Worm (Caenorhabditis elegans) whole organism, young adult: Measurements from ENCODE around the gene elt-6.

Experiments used
- cebp-1 ChIP-seq, 2 experiments: fragments of 200-800 bp in 1 of 2; sonication (Bioruptor generic) in 1 of 2; sonication (generic microtip) in 1 of 2; IDR thresholded peaks in 1 of 2; optimal IDR thresholded peaks in 1 of 2; 2 replicates each; pipeline versions ENCODE4 v1.3.6 to Lab custom; 2017 to 2022; ENCODE audit warnings: missing compliant biosample characterization in 2 of 2, missing genetic modification characterization in 2 of 2, mild to moderate bottlenecking in 1 of 2, missing genetic modification reagents in 1 of 2, moderate library complexity in 1 of 2
- egl-44 ChIP-seq: fragments of 200-800 bp; sonication (Bioruptor generic); IDR thresholded peaks from 2 replicates; pipeline ENCODE4 v1.3.6; 2022; ENCODE audit warnings: missing genetic modification reagents, missing genetic modification characterization, missing compliant biosample characterization
- pha-4 ChIP-seq: fragments of 150-350 bp; sonication (generic microtip); optimal IDR thresholded peaks from 2 replicates; lab custom pipeline; 2014; ENCODE audit warnings: missing biosample characterization, missing genetic modification reagents, missing genetic modification characterization

DNA sequence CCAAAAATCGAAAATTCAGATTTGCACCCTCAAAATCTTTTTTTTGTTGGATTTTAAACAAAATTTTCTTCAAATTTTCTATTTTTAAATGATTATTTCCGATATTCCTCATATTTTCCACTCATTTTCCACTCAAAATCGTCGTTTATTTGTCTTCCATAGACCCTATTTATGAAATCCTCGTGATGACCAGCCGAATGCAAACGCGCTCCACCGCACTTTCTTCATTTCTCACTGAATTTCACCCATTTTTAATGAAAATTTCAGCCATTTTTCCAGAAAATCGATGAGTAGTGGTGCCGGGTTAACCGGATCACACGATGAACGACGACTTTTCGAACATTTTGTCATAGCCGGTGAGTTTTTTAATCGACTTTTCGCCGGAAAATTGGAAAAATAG lies 5.9 kb downstream of the elt-6 start, which contains the start of gene denn-4:
- TF ChIP-seq egl-44 (GFP tag; lab: Robert Waterston, UW), result no peak
- TF ChIP-seq cebp-1 (GFP tag; IDR thresholded peaks at IDR 0.05; lab: Robert Waterston, UW), result no peak
- TF ChIP-seq cebp-1 (tag; optimal IDR thresholded peaks at IDR 0.05; lab: Kevin White, UChicago), result peak; percentile 21
- no peak for TF ChIP-seq pha-4 (tag; lab: Kevin White, UChicago)
